Worm (Caenorhabditis elegans) whole organism, L4/young adult: Measurements from ENCODE around the gene F52C9.3.

ENCODE experiments used
- W03F9.2 ChIP-seq: fragments of 150-350 bp; optimal IDR thresholded peaks from 2 replicates; lab custom pipeline; 2014; ENCODE audit warnings: missing biosample characterization, missing genetic modification characterization
- him-1 ChIP-seq: sonication (generic microtip); optimal IDR thresholded peaks from 2 replicates; lab custom pipeline; 2016; ENCODE audit warnings: missing genotype, missing genetic modification reagents, missing genetic modification characterization, missing compliant biosample characterization

- TF ChIP-seq him-1 (tag; lab: Kevin White, UChicago) (no peak), W03F9.2 (tag; lab: Kevin White, UChicago) (no peak)
Measured at ce11 chrIII:5301786-5302268, 19.9 kb upstream of the F52C9.3 start, which contains the start of the genes T15B12.2 and F52C9.5.
